Fruit fly (Drosophila melanogaster): ENCODE measurements around the gene CG4213.

CG4213 gene

dm6 chr2L:368398-369008 lies 33.5 kb downstream of the CG4213 start:
- TF ChIP-seq Nf-YC (tag; optimal IDR thresholded peaks at IDR 0.05) (peak; percentile 96), Meics (GFP tag; optimal IDR thresholded peaks at IDR 0.05) (no peak), CG17612 (GFP tag; IDR thresholded peaks at IDR 0.05) (no peak), unc-4 (GFP tag; IDR thresholded peaks at IDR 0.05; ENCODE audit: partially characterized antibody) (no peak), CG17361 (GFP tag; IDR thresholded peaks at IDR 0.05) (no peak), chm (GFP tag; IDR thresholded peaks at IDR 0.05) (no peak), D19A (tag; optimal IDR thresholded peaks at IDR 0.05) (peak; percentile 88), tna (GFP tag; IDR thresholded peaks at IDR 0.05; ENCODE audit: partially characterized antibody) (no peak), CG4360 (GFP tag; IDR thresholded peaks at IDR 0.05) (peak; percentile 93), org-1 (GFP tag; optimal IDR thresholded peaks at IDR 0.05) (no peak), bsh (GFP tag; optimal IDR thresholded peaks at IDR 0.05) (peak in 1 of 2 experiments; percentile 4), CG12299 (tag; optimal IDR thresholded peaks at IDR 0.05) (no peak), CG1647 (GFP tag; optimal IDR thresholded peaks at IDR 0.05) (no peak), CG31224 (GFP tag; IDR thresholded peaks at IDR 0.05) (no peak), repo (GFP tag; optimal IDR thresholded peaks at IDR 0.05) (no peak), CG12236 (GFP tag; optimal IDR thresholded peaks at IDR 0.05) (no peak), pan (optimal IDR thresholded peaks at IDR 0.05) (no peak), pan (GFP tag; optimal IDR thresholded peaks at IDR 0.05 in 1 of 2, IDR thresholded peaks at IDR 0.05 in 1 of 2) (no peak), CG10979 (tag; optimal IDR thresholded peaks at IDR 0.05) (peak; percentile 28), sens (GFP tag) (peak; percentile 72), Trl (optimal IDR thresholded peaks at IDR 0.05) (peak; percentile 14 to 28), Trl (GFP tag; optimal IDR thresholded peaks at IDR 0.05) (no peak), inv (GFP tag; IDR thresholded peaks at IDR 0.05; ENCODE audit: partially characterized antibody) (no peak), CG10959 (GFP tag; IDR thresholded peaks at IDR 0.05) (no peak), sqz (GFP tag; optimal IDR thresholded peaks at IDR 0.05) (no peak), Tbp (GFP tag; optimal IDR thresholded peaks at IDR 0.05) (no peak), Eip74EF (GFP tag; optimal IDR thresholded peaks at IDR 0.05) (no peak), chn (GFP tag; optimal IDR thresholded peaks at IDR 0.05) (no peak), nmo (GFP tag; optimal IDR thresholded peaks at IDR 0.05) (peak; percentile 10), kay (GFP tag; optimal IDR thresholded peaks at IDR 0.05) (no peak), vvl (GFP tag; IDR thresholded peaks at IDR 0.05) (peak; percentile 56; the same call in 1 of the 2 replicates), CG4730 (GFP tag; IDR thresholded peaks at IDR 0.05) (no peak), lola (GFP tag; optimal IDR thresholded peaks at IDR 0.05) (peak in 1 of 3 experiments; percentile 1), row (GFP tag; IDR thresholded peaks at IDR 0.05) (no peak), mirr (GFP tag; optimal IDR thresholded peaks at IDR 0.05) (no peak), NfI (GFP tag; optimal IDR thresholded peaks at IDR 0.05) (no peak), cg (GFP tag; optimal IDR thresholded peaks at IDR 0.05) (peak; percentile 69), Vsx1 (GFP tag; optimal IDR thresholded peaks at IDR 0.05) (peak; percentile 5), vfl (GFP tag; optimal IDR thresholded peaks at IDR 0.05) (no peak), CG10431 (GFP tag; optimal IDR thresholded peaks at IDR 0.05) (no peak), CG14710 (tag; optimal IDR thresholded peaks at IDR 0.05) (no peak), CG18262 (tag; optimal IDR thresholded peaks at IDR 0.05) (peak; percentile 13), cad (GFP tag; optimal IDR thresholded peaks at IDR 0.05) (no peak), jing (GFP tag; optimal IDR thresholded peaks at IDR 0.05) (no peak), gem (tag; optimal IDR thresholded peaks at IDR 0.05) (peak; percentile 26), Xrp1 (GFP tag; IDR thresholded peaks at IDR 0.05) (no peak), lmd (GFP tag; IDR thresholded peaks at IDR 0.05) (no peak), CG17802 (tag; optimal IDR thresholded peaks at IDR 0.05) (no peak), Nf-YB (GFP tag; optimal IDR thresholded peaks at IDR 0.05) (peak; percentile 96), dmrt99B (tag; optimal IDR thresholded peaks at IDR 0.05) (no peak)

Measured in whole organism, embryonic.